Fruit fly (Drosophila melanogaster): ENCODE measurements around the gene Rcc1.

Rcc1 gene

dm6 chr3L:5926015-5926988, 6.3 kb downstream of the Rcc1 start (continued):
- TF ChIP-seq CG17385 (GFP tag; optimal IDR thresholded peaks at IDR 0.05) (peak; percentile 42), nerfin-1 (tag; optimal IDR thresholded peaks at IDR 0.05) (no peak), CG13296 (GFP tag; optimal IDR thresholded peaks at IDR 0.05) (no peak), Optix (GFP tag; IDR thresholded peaks at IDR 0.05) (peak; percentile 32; the same call in 1 of the 3 replicates), CG10654 (GFP tag; optimal IDR thresholded peaks at IDR 0.05) (no peak), lmd (GFP tag; IDR thresholded peaks at IDR 0.05) (peak; percentile 23), CG17568 (GFP tag; optimal IDR thresholded peaks at IDR 0.05) (peak; percentile 11), Aef1 (GFP tag; IDR thresholded peaks at IDR 0.05) (no peak), CG2712 (tag; optimal IDR thresholded peaks at IDR 0.05) (peak; percentile 56), NfI (GFP tag; optimal IDR thresholded peaks at IDR 0.05) (peak; percentile 45), MTF-1 (GFP tag; optimal IDR thresholded peaks at IDR 0.05; ENCODE audit: borderline replicate concordance) (no peak), Hr51 (GFP tag; optimal IDR thresholded peaks at IDR 0.05) (peak in 1 of 2 experiments; percentile 76), CG4820 (GFP tag; optimal IDR thresholded peaks at IDR 0.05) (no peak), CG8388 (GFP tag; optimal IDR thresholded peaks at IDR 0.05) (peak; percentile 69), chif (GFP tag; optimal IDR thresholded peaks at IDR 0.05) (peak in 1 of 2 experiments; percentile 34), sr (GFP tag; IDR thresholded peaks at IDR 0.05) (peak; percentile 99), amos (GFP tag; IDR thresholded peaks at IDR 0.05; ENCODE audit: partially characterized antibody) (no peak), her (GFP tag; optimal IDR thresholded peaks at IDR 0.05) (no peak), cwo (GFP tag; optimal IDR thresholded peaks at IDR 0.05) (no peak), H15 (GFP tag; IDR thresholded peaks at IDR 0.05) (no peak), Bteb2 (GFP tag; optimal IDR thresholded peaks at IDR 0.05) (peak; percentile 31), bcd (GFP tag; optimal IDR thresholded peaks at IDR 0.05) (peak; percentile 34), Ptx1 (GFP tag; IDR thresholded peaks at IDR 0.05) (no peak; the same call in none of the 2 replicates), luna (GFP tag; optimal IDR thresholded peaks at IDR 0.05) (no peak)

dm6 chr3L:5923646-5924122, 8.9 kb downstream of the Rcc1 start, which contains the start of gene CG33523:
TSS of gene CG33523 (plus strand) at chr3L:5923862.
- TF ChIP-seq CG8765 (GFP tag; IDR thresholded peaks at IDR 0.05): no peak
- TF ChIP-seq CG12744 (GFP tag; optimal IDR thresholded peaks at IDR 0.05): no peak
- peak; percentile 40 for TF ChIP-seq cwo (GFP tag; optimal IDR thresholded peaks at IDR 0.05)
- 0 out of 2 replicates have a peak, but pooled peaks have one; percentile 16 for TF ChIP-seq CG11247 (GFP tag; IDR thresholded peaks at IDR 0.05)
- TF ChIP-seq CG15514 (GFP tag; optimal IDR thresholded peaks at IDR 0.05): peak; percentile 23
- TF ChIP-seq nerfin-2 (GFP tag; IDR thresholded peaks at IDR 0.05; ENCODE audit: partially characterized antibody): no peak
- TF ChIP-seq chm (GFP tag; IDR thresholded peaks at IDR 0.05): 0 out of 2 replicates have a peak, but pooled peaks have one; percentile 36
- TF ChIP-seq Sry-δ (GFP tag; optimal IDR thresholded peaks at IDR 0.05): no peak
- peak; percentile 82 for TF ChIP-seq sug (tag; optimal IDR thresholded peaks at IDR 0.05)
- TF ChIP-seq Hr39 (optimal IDR thresholded peaks at IDR 0.05): no peak
- no peak for TF ChIP-seq CG2120 (GFP tag; optimal IDR thresholded peaks at IDR 0.05)
- TF ChIP-seq ci (GFP tag; IDR thresholded peaks at IDR 0.05): peak; percentile 84
- TF ChIP-seq CG32772 (GFP tag; IDR thresholded peaks at IDR 0.05): 0 out of 2 replicates have a peak, but pooled peaks have one; percentile 10
- no peak for TF ChIP-seq CG3407 (GFP tag; optimal IDR thresholded peaks at IDR 0.05)
- TF ChIP-seq pum (GFP tag; optimal IDR thresholded peaks at IDR 0.05): no peak
- peak; percentile 9 for TF ChIP-seq CG12769 (tag; optimal IDR thresholded peaks at IDR 0.05)
- TF ChIP-seq ftz-f1 (GFP tag; optimal IDR thresholded peaks at IDR 0.05): peak; percentile 62
- no peak for TF ChIP-seq CG11695 (GFP tag; IDR thresholded peaks at IDR 0.05)
- TF ChIP-seq CG17829 (tag; optimal IDR thresholded peaks at IDR 0.05): no peak
- TF ChIP-seq Deaf1 (tag; optimal IDR thresholded peaks at IDR 0.05): peak; percentile 97
- TF ChIP-seq Atf6 (GFP tag; IDR thresholded peaks at IDR 0.05): peak; percentile 39; the same call in 1 of the 2 replicates
- TF ChIP-seq vvl (GFP tag; IDR thresholded peaks at IDR 0.05): peak; percentile 54; the same call in 1 of the 2 replicates
- peak; percentile 89 for TF ChIP-seq grn (GFP tag; optimal IDR thresholded peaks at IDR 0.05)
- TF ChIP-seq CG14014 (GFP tag; IDR thresholded peaks at IDR 0.05): peak; percentile 15; the same call in 1 of the 2 replicates
- TF ChIP-seq Ptx1 (GFP tag; IDR thresholded peaks at IDR 0.05): 0 out of 2 replicates have a peak, but pooled peaks have one; percentile 14
- TF ChIP-seq fd96Cb (tag; optimal IDR thresholded peaks at IDR 0.05): no peak

Data from whole organism, embryonic.